Comparison of ENCODE assay signal across 2 fruit fly cellular contexts in the genomic region with DNA sequence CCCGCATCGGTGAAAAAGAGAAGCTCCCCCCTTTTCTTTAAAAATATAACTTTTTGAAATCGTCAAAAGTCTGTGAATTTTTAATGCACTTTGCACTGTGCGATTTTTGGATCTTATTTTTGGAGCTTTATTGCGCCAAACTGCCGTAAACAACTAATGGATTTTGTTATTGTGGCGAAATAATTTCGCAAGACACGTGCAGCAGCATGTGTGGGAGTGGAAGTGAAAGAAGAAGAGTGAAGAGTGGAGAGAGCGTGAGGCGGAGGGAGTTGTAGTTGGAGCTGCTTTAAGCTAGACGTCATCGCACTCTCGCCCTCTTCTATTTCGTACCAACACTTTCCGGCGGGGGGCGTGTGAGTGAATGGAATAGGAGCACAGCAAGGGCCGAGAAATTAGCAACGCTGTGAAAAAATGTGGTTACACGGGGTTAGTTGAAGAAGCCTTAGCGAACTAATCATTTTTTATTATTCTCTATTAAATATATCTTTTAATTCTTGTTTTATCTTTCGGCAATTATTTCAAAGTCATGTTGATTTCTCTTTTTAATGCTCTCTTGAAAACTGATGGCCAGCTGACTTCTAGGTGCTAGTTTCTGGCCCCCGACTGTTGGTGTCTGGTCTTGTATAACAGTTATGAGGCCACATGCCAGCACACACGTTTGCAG.
TF ChIP-seq lines count a peak whose summit lies in the region.

No protein-coding gene starts in this region.

TF ChIP-seq in whole organism, embryonic, 481 proteins besides CTCF, POLR2A, EP300 and RAD21 (continued from another document and continues in another):
- TF ChIP-seq chinmo (GFP tag; IDR thresholded peaks at IDR 0.05; lab: Robert Waterston, UW; ENCODE audit: partially characterized antibody) (no peak), Dip2 (GFP tag; IDR thresholded peaks at IDR 0.05; lab: Robert Waterston, UW) (peak; percentile 44; the same call in 1 of the 2 replicates), CG3838 (GFP tag; optimal IDR thresholded peaks at IDR 0.05; lab: Kevin White, UChicago) (peak; percentile 45), CG6654 (GFP tag; optimal IDR thresholded peaks at IDR 0.05; lab: Kevin White, UChicago) (peak; percentile 83), CG3847 (GFP tag; IDR thresholded peaks at IDR 0.05; lab: Robert Waterston, UW) (peak; percentile 93), Vsx1 (GFP tag; optimal IDR thresholded peaks at IDR 0.05; lab: Kevin White, UChicago) (peak; percentile 92), CG6254 (GFP tag; optimal IDR thresholded peaks at IDR 0.05; lab: Kevin White, UChicago) (peak; percentile 92), Hr51 (GFP tag; optimal IDR thresholded peaks at IDR 0.05; lab: Kevin White, UChicago) (peak; percentile 44 to 96), corto (GFP tag; optimal IDR thresholded peaks at IDR 0.05; lab: Kevin White, UChicago) (peak; percentile 68), sima (GFP tag; optimal IDR thresholded peaks at IDR 0.05; lab: Kevin White, UChicago) (no peak), CG43689 (GFP tag; IDR thresholded peaks at IDR 0.05; lab: Robert Waterston, UW) (peak; percentile 85), dmrt11E (tag; optimal IDR thresholded peaks at IDR 0.05; lab: Kevin White, UChicago) (peak; percentile 78), fru (optimal IDR thresholded peaks at IDR 0.05; lab: Kevin White, UChicago) (no peak), sob (GFP tag; IDR thresholded peaks at IDR 0.05; lab: Robert Waterston, UW) (peak; percentile 94), otp (GFP tag; IDR thresholded peaks at IDR 0.05; lab: Robert Waterston, UW) (peak; percentile 87), grn (GFP tag; optimal IDR thresholded peaks at IDR 0.05; lab: Kevin White, UChicago) (peak; percentile 37), Nf-YB (GFP tag; optimal IDR thresholded peaks at IDR 0.05; lab: Kevin White, UChicago) (peak; percentile 80), HLH3B (GFP tag; IDR thresholded peaks at IDR 0.05; lab: Robert Waterston, UW) (peak; percentile 92), Atf-2 (GFP tag; optimal IDR thresholded peaks at IDR 0.05; lab: Kevin White, UChicago) (no peak), CG10321 (GFP tag; IDR thresholded peaks at IDR 0.05; lab: Robert Waterston, UW) (peak; percentile 75), Ada2b (GFP tag; IDR thresholded peaks at IDR 0.05; lab: Robert Waterston, UW) (peak; percentile 89), abd-A (tag; optimal IDR thresholded peaks at IDR 0.05; lab: Kevin White, UChicago) (peak; percentile 82), lola (GFP tag; optimal IDR thresholded peaks at IDR 0.05; lab: Kevin White, UChicago) (peak in 1 of 3 experiments; percentile 88), ftz-f1 (GFP tag; optimal IDR thresholded peaks at IDR 0.05; lab: Kevin White, UChicago) (peak; percentile 44), CG1602 (GFP tag; optimal IDR thresholded peaks at IDR 0.05; lab: Kevin White, UChicago) (peak; percentile 86), CG7556 (GFP tag; optimal IDR thresholded peaks at IDR 0.05; lab: Kevin White, UChicago) (peak; percentile 96), gcm2 (GFP tag; optimal IDR thresholded peaks at IDR 0.05; lab: Kevin White, UChicago) (peak; percentile 67), NK7.1 (GFP tag; optimal IDR thresholded peaks at IDR 0.05; lab: Kevin White, UChicago) (no peak), CG14710 (tag; optimal IDR thresholded peaks at IDR 0.05; lab: Kevin White, UChicago) (peak; percentile 87), zfh2 (GFP tag; optimal IDR thresholded peaks at IDR 0.05; lab: Kevin White, UChicago) (peak; percentile 70), chm (GFP tag; IDR thresholded peaks at IDR 0.05; lab: Robert Waterston, UW) (peak; percentile 93), ERR (GFP tag; optimal IDR thresholded peaks at IDR 0.05; lab: Kevin White, UChicago) (no peak), Camta (GFP tag; optimal IDR thresholded peaks at IDR 0.05; lab: Kevin White, UChicago) (peak; percentile 59), Hmr (GFP tag; optimal IDR thresholded peaks at IDR 0.05; lab: Kevin White, UChicago) (peak; percentile 97), CG32767 (GFP tag; IDR thresholded peaks at IDR 0.05; lab: Robert Waterston, UW) (peak; percentile 91), CG32532 (GFP tag; IDR thresholded peaks at IDR 0.05; lab: Robert Waterston, UW) (peak; percentile 96), da (GFP tag; optimal IDR thresholded peaks at IDR 0.05; lab: Kevin White, UChicago) (no peak), dpn (GFP tag; optimal IDR thresholded peaks at IDR 0.05; lab: Kevin White, UChicago) (peak; percentile 60 to 91), CG6272 (GFP tag; IDR thresholded peaks at IDR 0.05; lab: Robert Waterston, UW) (peak; percentile 82), crp (GFP tag; optimal IDR thresholded peaks at IDR 0.05; lab: Kevin White, UChicago) (peak in 1 of 2 experiments; percentile 63), h (optimal IDR thresholded peaks at IDR 0.05; lab: Kevin White, UChicago) (no peak), CG5953 (GFP tag; IDR thresholded peaks at IDR 0.05; lab: Robert Waterston, UW) (peak; percentile 89), CG17612 (GFP tag; IDR thresholded peaks at IDR 0.05; lab: Robert Waterston, UW) (peak; percentile 80), jigr1 (GFP tag; IDR thresholded peaks at IDR 0.05; lab: Robert Waterston, UW) (peak; percentile 90), Mes4 (GFP tag; optimal IDR thresholded peaks at IDR 0.05; lab: Kevin White, UChicago) (peak; percentile 54), aop (GFP tag; IDR thresholded peaks at IDR 0.05; lab: Robert Waterston, UW) (peak; percentile 51; the same call in 1 of the 2 replicates), Lim3 (GFP tag; IDR thresholded peaks at IDR 0.05; lab: Robert Waterston, UW) (peak; percentile 78), her (GFP tag; optimal IDR thresholded peaks at IDR 0.05; lab: Kevin White, UChicago) (peak; percentile 45), CG12391 (tag; optimal IDR thresholded peaks at IDR 0.05; lab: Kevin White, UChicago) (peak; percentile 96), trh (GFP tag; optimal IDR thresholded peaks at IDR 0.05; lab: Kevin White, UChicago) (peak; percentile 75), unc-4 (GFP tag; IDR thresholded peaks at IDR 0.05; lab: Robert Waterston, UW; ENCODE audit: partially characterized antibody) (no peak), CG14860 (GFP tag; IDR thresholded peaks at IDR 0.05; lab: Robert Waterston, UW; ENCODE audit: partially characterized antibody) (no peak), Dll (GFP tag; IDR thresholded peaks at IDR 0.05; lab: Robert Waterston, UW; ENCODE audit: partially characterized antibody) (no peak), run (tag; optimal IDR thresholded peaks at IDR 0.05; lab: Kevin White, UChicago) (peak; percentile 92), Myb (GFP tag; optimal IDR thresholded peaks at IDR 0.05; lab: Kevin White, UChicago) (peak; percentile 38), CG14965 (GFP tag; optimal IDR thresholded peaks at IDR 0.05; lab: Kevin White, UChicago; ENCODE audit: borderline replicate concordance) (no peak), vvl (GFP tag; IDR thresholded peaks at IDR 0.05; lab: Robert Waterston, UW) (peak; percentile 96), CG1832 (GFP tag; optimal IDR thresholded peaks at IDR 0.05; lab: Kevin White, UChicago) (no peak), fd102C (GFP tag; optimal IDR thresholded peaks at IDR 0.05; lab: Kevin White, UChicago) (no peak), sug (tag; optimal IDR thresholded peaks at IDR 0.05; lab: Kevin White, UChicago) (peak; percentile 93), CG10979 (tag; optimal IDR thresholded peaks at IDR 0.05; lab: Kevin White, UChicago) (peak; percentile 93)

TF ChIP-seq in whole organism, prepupa, 60 proteins besides CTCF, POLR2A, EP300 and RAD21 (continued from another document):
- TF ChIP-seq fd59A (GFP tag; optimal IDR thresholded peaks at IDR 0.05; lab: Kevin White, UChicago) (peak; percentile 94), Hr4 (GFP tag; optimal IDR thresholded peaks at IDR 0.05; lab: Kevin White, UChicago) (peak; percentile 91), acj6 (GFP tag; optimal IDR thresholded peaks at IDR 0.05; lab: Kevin White, UChicago) (peak; percentile 91), CG6808 (GFP tag; optimal IDR thresholded peaks at IDR 0.05; lab: Kevin White, UChicago) (peak; percentile 95), Sox14 (GFP tag; optimal IDR thresholded peaks at IDR 0.05; lab: Kevin White, UChicago) (peak; percentile 79), CG3919 (GFP tag; optimal IDR thresholded peaks at IDR 0.05; lab: Kevin White, UChicago) (peak; percentile 91), CG6854 (GFP tag; optimal IDR thresholded peaks at IDR 0.05; lab: Kevin White, UChicago) (peak; percentile 33), dsx (GFP tag; optimal IDR thresholded peaks at IDR 0.05; lab: Kevin White, UChicago; ENCODE audit: poor library complexity, severe bottlenecking) (peak; percentile 92), Lpt (GFP tag; optimal IDR thresholded peaks at IDR 0.05; lab: Kevin White, UChicago) (peak; percentile 89), fd85E (GFP tag; optimal IDR thresholded peaks at IDR 0.05; lab: Kevin White, UChicago) (peak; percentile 42), CG10631 (GFP tag; optimal IDR thresholded peaks at IDR 0.05; lab: Kevin White, UChicago) (peak; percentile 94)
